Worm (Caenorhabditis elegans): Measurements from ENCODE around the gene nhr-88.

- no peak for TF ChIP-seq klf-2 (GFP tag; conservative IDR thresholded peaks at IDR 0.05)
- TF ChIP-seq med-1 (GFP tag; optimal IDR thresholded peaks at IDR 0.05; ENCODE audit: insufficient read depth) = no peak
- no peak for TF ChIP-seq T22C8.4 (GFP tag; IDR thresholded peaks at IDR 0.05)
Measured at ce11 chrII:2952629-2953028, 23.8 kb upstream of the nhr-88 start, which contains the start of gene irld-51.
